Fruit fly (Drosophila melanogaster) whole organism, adult: Measurements from ENCODE around the gene CG4455.

ENCODE experiments used
- CG11617 ChIP-seq: fragments of 200-800 bp; sonication (Bioruptor generic); optimal IDR thresholded peaks from 2 replicates; lab custom pipeline; 2017; ENCODE audit warnings: mild to moderate bottlenecking, missing biosample characterization, missing genetic modification reagents, missing genetic modification characterization
- CG12768 ChIP-seq: fragments of 200-800 bp; sonication (Bioruptor generic); optimal IDR thresholded peaks from 2 replicates; lab custom pipeline; 2017; ENCODE audit warnings: missing biosample characterization, missing genetic modification characterization, mild to moderate bottlenecking, moderate library complexity, missing genetic modification reagents
- CG14711 ChIP-seq: fragments of 200-800 bp; sonication (Bioruptor generic); optimal IDR thresholded peaks from 2 replicates; lab custom pipeline; 2018; ENCODE audit warnings: missing biosample characterization, mild to moderate bottlenecking, missing genetic modification characterization, moderate library complexity
- CG1620 ChIP-seq: fragments of 200-800 bp; sonication (Bioruptor generic); optimal IDR thresholded peaks from 2 replicates; lab custom pipeline; 2016; ENCODE audit warnings: missing biosample characterization, missing genetic modification characterization
- CG33017 ChIP-seq: fragments of 200-800 bp; sonication (Bioruptor generic); optimal IDR thresholded peaks from 2 replicates; lab custom pipeline; 2018; ENCODE audit warnings: missing biosample characterization, mild to moderate bottlenecking, missing genetic modification characterization, moderate library complexity
- CG5204 ChIP-seq: fragments of 200-800 bp; sonication (Bioruptor generic); optimal IDR thresholded peaks from 2 replicates; lab custom pipeline; 2016; ENCODE audit warnings: missing biosample characterization, missing genetic modification characterization
- CG7045 ChIP-seq: fragments of 200-800 bp; sonication (Bioruptor generic); optimal IDR thresholded peaks from 2 replicates; lab custom pipeline; 2017; ENCODE audit warnings: missing biosample characterization, mild to moderate bottlenecking, missing genetic modification characterization
- CG7101 ChIP-seq: fragments of 200-800 bp; sonication (Bioruptor generic); optimal IDR thresholded peaks from 2 replicates; lab custom pipeline; 2018; ENCODE audit warnings: missing biosample characterization, mild to moderate bottlenecking, missing genetic modification characterization, moderate library complexity
- Clk ChIP-seq: fragments of 200-800 bp; sonication (Bioruptor generic); optimal IDR thresholded peaks from 2 replicates; lab custom pipeline; 2017; ENCODE audit warnings: missing biosample characterization, missing genetic modification characterization
- Crg-1 ChIP-seq: fragments of 200-800 bp; sonication (Bioruptor generic); optimal IDR thresholded peaks from 2 replicates; lab custom pipeline; 2016; ENCODE audit warnings: missing biosample characterization, missing genetic modification characterization
- Hr96 ChIP-seq: fragments of 200-800 bp; sonication (Bioruptor generic); optimal IDR thresholded peaks from 2 replicates; lab custom pipeline; 2016; ENCODE audit warnings: missing biosample characterization, missing genetic modification characterization
- Mnt ChIP-seq: fragments of 200-800 bp; sonication (Bioruptor generic); optimal IDR thresholded peaks from 2 replicates; lab custom pipeline; 2016; ENCODE audit warnings: missing biosample characterization, mild to moderate bottlenecking, missing genetic modification characterization
- bab1 ChIP-seq: fragments of 200-800 bp; sonication (Bioruptor generic); optimal IDR thresholded peaks from 3 replicates; lab custom pipeline; 2019; ENCODE audit warnings: missing biosample characterization, mild to moderate bottlenecking, missing genetic modification characterization, moderate library complexity
- cic ChIP-seq: fragments of 200-800 bp; sonication (Bioruptor generic); optimal IDR thresholded peaks from 2 replicates; lab custom pipeline; 2017; ENCODE audit warnings: missing biosample characterization, mild to moderate bottlenecking, missing genetic modification characterization, moderate library complexity
- cnc ChIP-seq, 2 experiments: fragments of >200 bp; optimal IDR thresholded peaks; 2 replicates each; lab custom pipeline; 2017
- kay ChIP-seq: fragments of 200-800 bp; sonication (Bioruptor generic); peaks from one replicate; lab custom pipeline; 2016; ENCODE audit warnings: missing biosample characterization, missing genetic modification characterization, borderline replicate concordance
- ovo ChIP-seq: fragments of 200-800 bp; sonication (Bioruptor generic); optimal IDR thresholded peaks from 2 replicates; lab custom pipeline; 2016; ENCODE audit warnings: missing biosample characterization, missing genetic modification characterization
- pad ChIP-seq: fragments of 200-800 bp; sonication (Bioruptor generic); optimal IDR thresholded peaks from 3 replicates; lab custom pipeline; 2017; ENCODE audit warnings: missing biosample characterization, missing genetic modification characterization, mild to moderate bottlenecking, moderate library complexity, missing genetic modification reagents
- tj ChIP-seq: fragments of 200-800 bp; sonication (Bioruptor generic); optimal IDR thresholded peaks from 3 replicates; lab custom pipeline; 2017; ENCODE audit warnings: missing biosample characterization, mild to moderate bottlenecking, missing genetic modification characterization, moderate library complexity
- toe ChIP-seq: fragments of 200-800 bp; sonication (Bioruptor generic); optimal IDR thresholded peaks from 2 replicates; lab custom pipeline; 2016; ENCODE audit warnings: missing biosample characterization, missing genetic modification characterization

Gene CG4455

DNA sequence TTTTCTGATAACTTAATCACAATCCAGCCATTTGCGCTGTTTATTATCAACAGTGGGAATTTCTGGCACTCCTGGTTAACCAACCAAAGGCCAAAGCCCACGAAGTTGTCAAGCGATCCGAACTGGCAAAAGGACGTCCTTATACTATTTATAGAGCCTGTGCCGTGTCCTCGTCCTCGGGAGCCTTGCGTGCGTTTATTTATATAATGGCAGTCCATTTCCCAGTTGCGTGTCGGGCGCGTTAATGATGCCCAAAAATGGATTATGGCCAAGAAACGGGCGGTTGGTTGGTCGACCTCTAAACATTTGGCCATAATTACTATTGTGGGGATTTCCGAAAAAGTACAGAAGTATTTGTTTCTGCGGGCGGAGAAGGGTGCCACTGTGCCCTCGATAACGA is 32.3 kb upstream of the CG4455 start:
- TF ChIP-seq Hr96 (GFP tag; lab: Kevin White, UChicago), result no peak
- TF ChIP-seq cnc (optimal IDR thresholded peaks at IDR 0.05; lab: Kevin White, UChicago), result no peak
- TF ChIP-seq CG7045, result no peak
- TF ChIP-seq CG33017 (tag; lab: Kevin White, UChicago), result no peak
- TF ChIP-seq Clk (GFP tag; lab: Kevin White, UChicago), result no peak
- no peak for TF ChIP-seq ovo
- TF ChIP-seq bab1, result no peak
- no peak for TF ChIP-seq Mnt (GFP tag; lab: Kevin White, UChicago)
- TF ChIP-seq toe (GFP tag; lab: Kevin White, UChicago), result no peak
- no peak for TF ChIP-seq pad (GFP tag; lab: Kevin White, UChicago)
- TF ChIP-seq cic (GFP tag; lab: Kevin White, UChicago), result no peak
- no peak for TF ChIP-seq CG11617 (GFP tag; lab: Kevin White, UChicago)
- no peak for TF ChIP-seq CG12768 (GFP tag; lab: Kevin White, UChicago)
- no peak for TF ChIP-seq kay (GFP tag; lab: Kevin White, UChicago)
- TF ChIP-seq tj, result no peak
- TF ChIP-seq CG14711 (tag; lab: Kevin White, UChicago), result no peak

DNA sequence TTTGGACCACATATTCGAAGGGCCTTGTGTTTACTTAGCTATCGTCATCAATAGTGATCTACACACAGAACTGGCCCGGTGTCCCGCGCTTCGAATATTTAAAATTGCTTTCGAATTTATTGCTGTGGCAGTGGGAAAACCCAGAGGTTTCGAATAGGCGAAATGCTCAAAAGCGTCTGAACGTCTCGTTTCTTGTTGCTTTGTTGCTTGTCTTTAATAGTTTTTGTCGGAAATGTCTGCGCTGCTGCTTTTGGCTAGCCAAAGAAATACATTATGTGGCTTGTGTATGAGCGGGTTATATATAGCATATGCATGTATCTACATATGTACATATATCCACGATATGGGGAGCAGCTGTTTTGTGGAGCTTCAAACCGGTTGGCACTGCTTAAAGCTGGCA is 31.5 kb upstream of the CG4455 start:
- TF ChIP-seq bab1 (no peak), pad (GFP tag; lab: Kevin White, UChicago) (no peak), Hr96 (GFP tag; lab: Kevin White, UChicago) (no peak), kay (GFP tag; lab: Kevin White, UChicago) (no peak), CG1620 (no peak), cic (GFP tag; lab: Kevin White, UChicago) (no peak), CG7101 (no peak), Clk (GFP tag; lab: Kevin White, UChicago) (no peak), cnc (optimal IDR thresholded peaks at IDR 0.05; lab: Kevin White, UChicago) (no peak), tj (no peak), CG33017 (tag; lab: Kevin White, UChicago) (no peak), CG11617 (GFP tag; lab: Kevin White, UChicago) (no peak), CG5204 (GFP tag; lab: Kevin White, UChicago) (no peak), CG12768 (GFP tag; lab: Kevin White, UChicago) (no peak), Crg-1 (GFP tag; lab: Kevin White, UChicago) (no peak)

DNA sequence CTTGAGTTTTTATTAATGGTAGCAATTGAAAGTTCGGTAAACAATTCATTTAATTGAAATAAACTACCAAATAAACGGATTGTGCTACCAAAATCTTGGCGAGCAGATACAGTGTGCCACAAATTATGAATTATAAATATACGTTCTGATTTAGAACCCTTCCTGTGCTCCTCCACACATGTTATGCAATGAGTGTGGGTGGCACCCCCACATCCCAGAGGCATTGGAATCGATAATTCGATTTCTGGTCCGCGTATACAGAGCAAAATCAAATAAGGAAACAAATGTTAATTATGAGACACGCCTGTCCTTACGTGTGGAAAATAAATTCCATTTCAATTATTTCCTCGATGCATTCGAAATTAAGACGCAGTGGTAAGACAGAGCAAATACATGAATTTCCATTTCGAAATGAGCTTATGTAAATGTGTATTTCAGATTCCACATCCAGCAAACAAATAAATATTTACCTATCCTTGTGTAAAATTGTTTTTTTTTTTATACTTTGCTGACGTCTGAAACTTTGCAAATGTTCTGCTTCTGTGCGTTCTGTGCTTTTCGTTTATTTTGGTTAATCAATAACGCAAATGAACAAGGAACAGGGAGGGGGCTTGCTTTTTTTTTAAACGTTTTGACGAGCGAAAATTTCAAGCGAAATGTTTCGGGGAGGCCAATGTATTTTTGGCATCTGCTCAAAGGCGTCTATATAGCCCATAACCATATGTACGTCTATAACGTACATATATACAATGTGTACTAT is 30.7 kb upstream of the CG4455 start:
- no peak for TF ChIP-seq CG33017 (tag; lab: Kevin White, UChicago)
- TF ChIP-seq kay (GFP tag; lab: Kevin White, UChicago), result peak; percentile 22

DNA sequence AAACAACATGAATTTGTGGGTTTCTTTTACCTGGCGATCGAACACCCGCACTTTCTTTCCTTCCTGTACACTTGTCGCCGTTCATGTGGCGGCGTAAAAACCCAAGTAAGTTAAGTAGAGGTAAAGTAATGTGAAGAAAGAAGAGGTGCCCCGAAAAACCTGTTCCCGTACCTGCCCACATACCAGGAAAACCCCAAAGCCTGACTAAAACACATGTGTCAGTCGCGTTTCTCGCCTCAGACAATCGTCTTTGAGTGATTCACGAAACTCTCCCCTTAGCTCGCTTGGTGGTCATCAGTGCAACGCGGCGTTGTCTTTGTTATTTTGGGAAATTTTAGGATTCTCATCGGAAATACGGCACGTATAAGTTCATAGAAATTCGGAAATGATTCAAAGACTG is 29.2 kb upstream of the CG4455 start:
- TF ChIP-seq Hr96 (GFP tag; lab: Kevin White, UChicago), result no peak
- TF ChIP-seq Mnt (GFP tag; lab: Kevin White, UChicago), result no peak
- no peak for TF ChIP-seq CG7045
- TF ChIP-seq Crg-1 (GFP tag; lab: Kevin White, UChicago), result no peak
- TF ChIP-seq CG12768 (GFP tag; lab: Kevin White, UChicago), result no peak

DNA sequence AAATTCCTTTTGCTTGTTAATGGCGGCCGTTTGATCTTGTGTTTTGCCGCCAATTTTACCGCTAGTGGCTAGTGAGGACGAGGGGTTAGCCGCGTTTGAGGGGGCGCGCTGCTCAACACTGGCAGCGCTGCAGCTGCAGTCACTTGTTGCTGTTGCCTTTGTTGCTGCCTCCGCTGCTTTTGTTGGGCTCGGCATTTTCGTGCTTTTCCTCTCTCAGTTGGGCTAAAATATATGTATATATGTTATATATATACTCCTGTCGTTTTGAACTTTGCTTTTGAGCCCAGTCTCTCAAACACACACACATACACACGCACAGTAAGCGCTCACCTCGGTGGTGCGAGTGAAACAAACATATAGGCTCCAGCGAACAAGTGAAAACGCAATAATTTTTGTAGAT is 27.9 kb upstream of the CG4455 start:
- TF ChIP-seq Crg-1 (GFP tag; lab: Kevin White, UChicago), result peak; percentile 38
- TF ChIP-seq CG11617 (GFP tag; lab: Kevin White, UChicago), result no peak
- peak; percentile 88 for TF ChIP-seq pad (GFP tag; lab: Kevin White, UChicago)
- peak; percentile 22 for TF ChIP-seq Hr96 (GFP tag; lab: Kevin White, UChicago)
- TF ChIP-seq cnc (optimal IDR thresholded peaks at IDR 0.05; lab: Kevin White, UChicago), result no peak
- TF ChIP-seq ovo, result peak; percentile 86
- TF ChIP-seq tj, result peak; percentile 83
- no peak for TF ChIP-seq CG14711 (tag; lab: Kevin White, UChicago)
- peak; percentile 72 for TF ChIP-seq CG12768 (GFP tag; lab: Kevin White, UChicago)
- TF ChIP-seq CG5204 (GFP tag; lab: Kevin White, UChicago), result no peak
- peak; percentile 6 for TF ChIP-seq CG1620
- TF ChIP-seq cic (GFP tag; lab: Kevin White, UChicago), result peak; percentile 30
- no peak for TF ChIP-seq kay (GFP tag; lab: Kevin White, UChicago)
- peak; percentile 23 for TF ChIP-seq Mnt (GFP tag; lab: Kevin White, UChicago)
- TF ChIP-seq toe (GFP tag; lab: Kevin White, UChicago), result peak; percentile 30
- TF ChIP-seq CG7045, result no peak
- TF ChIP-seq CG7101, result no peak
- TF ChIP-seq CG33017 (tag; lab: Kevin White, UChicago), result peak; percentile 41
- TF ChIP-seq Clk (GFP tag; lab: Kevin White, UChicago), result peak; percentile 13
- TF ChIP-seq bab1, result no peak

DNA sequence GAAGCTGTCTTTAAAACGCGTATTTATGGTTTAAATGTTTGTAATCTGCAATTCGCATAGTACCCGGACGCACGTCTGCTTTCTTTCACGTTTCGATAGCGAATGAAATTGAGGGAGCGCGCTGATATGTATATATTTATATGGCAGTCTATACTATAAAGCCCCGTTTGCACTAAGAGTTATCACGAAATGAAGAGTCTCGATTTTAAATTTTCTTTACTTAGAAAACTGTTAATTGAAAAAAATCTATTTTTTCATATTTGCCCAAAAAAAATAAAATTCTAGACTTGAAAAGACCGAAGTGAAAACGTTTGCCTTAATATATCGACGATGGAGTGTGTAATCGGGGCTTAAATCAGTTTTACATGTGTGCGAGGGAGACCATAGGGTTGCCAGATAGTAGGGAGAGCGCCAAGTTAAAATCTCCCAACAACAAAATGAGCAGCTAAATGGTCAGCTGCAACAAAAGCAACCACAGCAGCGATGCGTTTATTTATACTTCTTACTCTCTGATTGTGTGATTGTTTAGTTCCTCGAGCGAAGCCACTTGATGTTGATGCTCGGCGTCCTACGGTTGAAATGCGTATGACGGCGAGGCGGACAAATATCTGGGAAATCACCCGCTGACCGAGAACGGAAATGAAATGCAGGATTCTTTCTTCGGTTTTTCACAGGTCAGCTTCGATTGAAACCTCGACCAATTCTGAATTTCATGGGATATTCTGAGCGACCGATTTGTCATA is 27.0 kb upstream of the CG4455 start, which contains the start of gene cact:
cact (minus strand) TSS at position 693 of the 743 bp plus-strand sequence.
- peak; percentile 81 for TF ChIP-seq tj
- peak; percentile 57 for TF ChIP-seq Clk (GFP tag; lab: Kevin White, UChicago)
- TF ChIP-seq toe (GFP tag; lab: Kevin White, UChicago), result peak; percentile 97
- TF ChIP-seq CG5204 (GFP tag; lab: Kevin White, UChicago), result peak; percentile 95
- peak; percentile 68 for TF ChIP-seq pad (GFP tag; lab: Kevin White, UChicago)
- peak; percentile 86 for TF ChIP-seq cic (GFP tag; lab: Kevin White, UChicago)
- no peak for TF ChIP-seq cnc (optimal IDR thresholded peaks at IDR 0.05; lab: Kevin White, UChicago)
- TF ChIP-seq CG1620, result peak; percentile 94
- TF ChIP-seq bab1, result peak; percentile 94
- TF ChIP-seq ovo, result peak; percentile 76
- peak; percentile 91 for TF ChIP-seq CG14711 (tag; lab: Kevin White, UChicago)
- TF ChIP-seq CG7101, result peak; percentile 95
- TF ChIP-seq CG7045, result peak; percentile 92
- peak; percentile 94 for TF ChIP-seq Mnt (GFP tag; lab: Kevin White, UChicago)
- peak; percentile 94 for TF ChIP-seq Hr96 (GFP tag; lab: Kevin White, UChicago)
- peak; percentile 69 for TF ChIP-seq Crg-1 (GFP tag; lab: Kevin White, UChicago)
- peak; percentile 91 for TF ChIP-seq CG33017 (tag; lab: Kevin White, UChicago)
- TF ChIP-seq kay (GFP tag; lab: Kevin White, UChicago), result peak; percentile 98
- TF ChIP-seq CG12768 (GFP tag; lab: Kevin White, UChicago), result peak; percentile 88
- TF ChIP-seq CG11617 (GFP tag; lab: Kevin White, UChicago), result peak; percentile 94
